Fruit fly (Drosophila melanogaster) whole organism, wandering third instar larva: ENCODE data around the gene CG17625.

Experiments used
- Abd-B ChIP-seq: fragments of >200 bp; optimal IDR thresholded peaks from 2 replicates; lab custom pipeline; 2017; ENCODE audit warnings: missing biosample characterization, missing genetic modification characterization
- CG32264 ChIP-seq: fragments of 200-800 bp; sonication (Bioruptor generic); optimal IDR thresholded peaks from 2 replicates; lab custom pipeline; 2016; ENCODE audit warnings: missing biosample characterization, missing genetic modification characterization
- HLH106 ChIP-seq: fragments of 200-800 bp; optimal IDR thresholded peaks from 3 replicates; lab custom pipeline; 2019; ENCODE audit warnings: missing biosample characterization, mild to moderate bottlenecking, missing genetic modification characterization, moderate library complexity
- Hnf4 ChIP-seq: fragments of 200-800 bp; sonication (Bioruptor generic); optimal IDR thresholded peaks from 2 replicates; lab custom pipeline; 2016; ENCODE audit warnings: missing biosample characterization, mild to moderate bottlenecking, missing genetic modification characterization
- Hr78 ChIP-seq: fragments of >200 bp; optimal IDR thresholded peaks from 2 replicates; lab custom pipeline; 2017; ENCODE audit warnings: missing biosample characterization, missing genetic modification characterization
- Jra ChIP-seq: sonication (Bioruptor generic); optimal IDR thresholded peaks from 2 replicates; lab custom pipeline; 2016; ENCODE audit warnings: missing biosample characterization, missing genetic modification characterization
- Myc ChIP-seq: fragments of >200 bp; optimal IDR thresholded peaks from 2 replicates; lab custom pipeline; 2017
- fru ChIP-seq: fragments of 200-800 bp; sonication (Bioruptor generic); optimal IDR thresholded peaks from 3 replicates; lab custom pipeline; 2016; ENCODE audit warnings: missing biosample characterization, mild to moderate bottlenecking, missing genetic modification characterization
- pan ChIP-seq: fragments of >200 bp; optimal IDR thresholded peaks from 2 replicates; lab custom pipeline; 2017
- sage ChIP-seq: fragments of 200-800 bp; sonication (Bioruptor generic); optimal IDR thresholded peaks from 2 replicates; lab custom pipeline; 2016; ENCODE audit warnings: missing biosample characterization, mild to moderate bottlenecking, missing genetic modification characterization
- sv ChIP-seq: fragments of 200-800 bp; sonication (Bioruptor generic); optimal IDR thresholded peaks from 3 replicates; lab custom pipeline; 2016; ENCODE audit warnings: missing biosample characterization, missing genetic modification characterization
- usp ChIP-seq: fragments of >200 bp; optimal IDR thresholded peaks from 2 replicates; lab custom pipeline; 2017; ENCODE audit warnings: missing biosample characterization, missing genetic modification characterization

dm6 chr3R:22669789-22670426, 16.7 kb upstream of the CG17625 start:
- no peak for TF ChIP-seq Hr78 (GFP tag; lab: Kevin White, UChicago)
- TF ChIP-seq Abd-B (GFP tag; lab: Kevin White, UChicago), result no peak
- no peak for TF ChIP-seq Hnf4 (GFP tag; lab: Kevin White, UChicago)
- TF ChIP-seq usp (GFP tag; lab: Kevin White, UChicago), result no peak
- no peak for TF ChIP-seq pan (lab: Kevin White, UChicago)
- no peak for TF ChIP-seq fru (GFP tag; lab: Kevin White, UChicago)
- no peak for TF ChIP-seq Myc (lab: Kevin White, UChicago)
- TF ChIP-seq Jra, result no peak
- no peak for TF ChIP-seq HLH106 (tag; lab: Kevin White, UChicago)
- no peak for TF ChIP-seq sage (GFP tag; lab: Kevin White, UChicago)
- TF ChIP-seq sv (GFP tag; lab: Kevin White, UChicago), result no peak
- TF ChIP-seq CG32264, result no peak
